Worm (Caenorhabditis elegans): ENCODE measurements around the gene T08A11.1.

- no peak for TF ChIP-seq him-1 (tag; optimal IDR thresholded peaks at IDR 0.05)
- no peak for TF ChIP-seq dao-5 (tag; optimal IDR thresholded peaks at IDR 0.05)
- TF ChIP-seq W03F9.2 (tag; optimal IDR thresholded peaks at IDR 0.05): no peak
Measured at ce11 chrIII:4210661-4211060, 52.3 kb downstream of the T08A11.1 start.

All from whole organism, L4/young adult.